Fruit fly (Drosophila melanogaster) whole organism, embryonic: ENCODE measurements around the gene RpL32.
A peak's percentile ranks its signal among the peaks of the same experiment; 100 is the strongest.

Experiments
- Adf1 ChIP-seq: fragments of 200-800 bp; sonication (Bioruptor generic); IDR thresholded peaks from 2 replicates; pipeline ENCODE4 v1.3.6; 2022; ENCODE audit warnings: missing biosample characterization, missing genetic modification characterization
- CG1024 ChIP-seq: fragments of 200-800 bp; sonication (Bioruptor generic); IDR thresholded peaks from 2 replicates; pipeline ENCODE4 v1.3.6; 2022; ENCODE audit warnings: missing biosample characterization, missing genetic modification characterization
- CG10267 ChIP-seq: fragments of 200-800 bp; sonication (Bioruptor generic); optimal IDR thresholded peaks from 2 replicates; lab custom pipeline; 2018; ENCODE audit warnings: missing biosample characterization, mild to moderate bottlenecking, missing genetic modification characterization, moderate library complexity
- CG10431 ChIP-seq: fragments of 200-800 bp; sonication (Bioruptor generic); optimal IDR thresholded peaks from 3 replicates; lab custom pipeline; 2018; ENCODE audit warnings: missing biosample characterization, mild to moderate bottlenecking, missing genetic modification characterization
- CG12071 ChIP-seq: fragments of 200-800 bp; sonication (Bioruptor generic); optimal IDR thresholded peaks from 3 replicates; lab custom pipeline; 2018; ENCODE audit warnings: missing biosample characterization, mild to moderate bottlenecking, missing genetic modification characterization
- CG1233 ChIP-seq: fragments of 200-800 bp; sonication (Bioruptor generic); optimal IDR thresholded peaks from 4 replicates; lab custom pipeline; 2018; ENCODE audit warnings: missing biosample characterization, mild to moderate bottlenecking, missing genetic modification characterization
- CG13894 ChIP-seq: fragments of 200-800 bp; sonication (Bioruptor generic); optimal IDR thresholded peaks from 3 replicates; lab custom pipeline; 2018; ENCODE audit warnings: missing biosample characterization, mild to moderate bottlenecking, missing genetic modification characterization, moderate library complexity
- CG14050 ChIP-seq: fragments of 200-800 bp; sonication (Bioruptor generic); IDR thresholded peaks from 3 replicates; pipeline ENCODE4 v1.3.6; 2022; ENCODE audit warnings: missing biosample characterization, missing genetic modification characterization
- CG14710 ChIP-seq: fragments of 200-800 bp; sonication (Bioruptor generic); optimal IDR thresholded peaks from 3 replicates; lab custom pipeline; 2019; ENCODE audit warnings: missing biosample characterization, mild to moderate bottlenecking, missing genetic modification characterization, moderate library complexity
- CG15479 ChIP-seq: fragments of 200-800 bp; sonication (Bioruptor generic); optimal IDR thresholded peaks from 3 replicates; lab custom pipeline; 2019; ENCODE audit warnings: missing biosample characterization, mild to moderate bottlenecking, missing genetic modification characterization, moderate library complexity
- CG15601 ChIP-seq: fragments of 200-800 bp; sonication (Bioruptor generic); optimal IDR thresholded peaks from 3 replicates; lab custom pipeline; 2019; ENCODE audit warnings: missing biosample characterization, mild to moderate bottlenecking, missing genetic modification characterization, moderate library complexity
- CG17361 ChIP-seq: fragments of 200-800 bp; sonication (Bioruptor generic); IDR thresholded peaks from 3 replicates; pipeline ENCODE4 v1.3.6; 2022; ENCODE audit warnings: missing biosample characterization, missing genetic modification characterization
- CG17802 ChIP-seq: fragments of 200-800 bp; sonication (Bioruptor generic); optimal IDR thresholded peaks from 2 replicates; lab custom pipeline; 2018; ENCODE audit warnings: missing biosample characterization, mild to moderate bottlenecking, missing genetic modification characterization, moderate library complexity
- CG34224 ChIP-seq: fragments of 200-800 bp; sonication (Bioruptor generic); IDR thresholded peaks from 3 replicates; pipeline ENCODE4 v1.3.6; 2022; ENCODE audit warnings: missing biosample characterization, missing genetic modification characterization; ENCODE audit not compliant: partially characterized antibody
- CG34422 ChIP-seq: fragments of 200-800 bp; sonication (Bioruptor generic); IDR thresholded peaks from 3 replicates; pipeline ENCODE4 v1.3.6; 2022; ENCODE audit warnings: missing biosample characterization, missing genetic modification characterization
- CG3995 ChIP-seq: fragments of 200-800 bp; sonication (Bioruptor generic); optimal IDR thresholded peaks from 3 replicates; lab custom pipeline; 2016; ENCODE audit warnings: missing biosample characterization, missing genetic modification characterization
- CG4820 ChIP-seq: fragments of 200-800 bp; sonication (Bioruptor generic); optimal IDR thresholded peaks from 3 replicates; lab custom pipeline; 2016; ENCODE audit warnings: missing biosample characterization, missing genetic modification characterization
- CG5245 ChIP-seq: fragments of 200-800 bp; sonication (Bioruptor generic); optimal IDR thresholded peaks from 3 replicates; lab custom pipeline; 2016; ENCODE audit warnings: missing biosample characterization, missing genetic modification characterization
- CG6854 ChIP-seq: fragments of 200-800 bp; sonication (Bioruptor generic); optimal IDR thresholded peaks from 3 replicates; lab custom pipeline; 2017; ENCODE audit warnings: missing biosample characterization, mild to moderate bottlenecking, missing genetic modification characterization
- CG7928 ChIP-seq: fragments of 200-800 bp; sonication (Bioruptor generic); optimal IDR thresholded peaks from 2 replicates; lab custom pipeline; 2017; ENCODE audit warnings: missing biosample characterization, mild to moderate bottlenecking, missing genetic modification characterization
- CG8089 ChIP-seq: fragments of 200-800 bp; sonication (Bioruptor generic); optimal IDR thresholded peaks from 3 replicates; lab custom pipeline; 2016; ENCODE audit warnings: missing biosample characterization, missing genetic modification characterization
- Dp ChIP-seq: fragments of 200-800 bp; sonication (Bioruptor generic); optimal IDR thresholded peaks from 2 replicates; lab custom pipeline; 2018; ENCODE audit warnings: missing biosample characterization, mild to moderate bottlenecking, missing genetic modification characterization, moderate library complexity
- HLHmδ ChIP-seq: fragments of 200-800 bp; sonication (Bioruptor generic); optimal IDR thresholded peaks from 2 replicates; lab custom pipeline; 2018; ENCODE audit warnings: missing biosample characterization, mild to moderate bottlenecking, missing genetic modification characterization, moderate library complexity
- Hand ChIP-seq: fragments of 200-800 bp; sonication (Bioruptor generic); optimal IDR thresholded peaks from 2 replicates; lab custom pipeline; 2017; ENCODE audit warnings: mild to moderate bottlenecking, missing biosample characterization, missing genetic modification reagents, missing genetic modification characterization
- Hmx ChIP-seq: fragments of 200-800 bp; sonication (Bioruptor generic); optimal IDR thresholded peaks from 2 replicates; lab custom pipeline; 2016; ENCODE audit warnings: missing biosample characterization, missing genetic modification characterization
- NC2β ChIP-seq: fragments of 200-800 bp; sonication (Bioruptor generic); optimal IDR thresholded peaks from 2 replicates; lab custom pipeline; 2016; ENCODE audit warnings: missing biosample characterization, missing genetic modification characterization
- NFAT ChIP-seq: fragments of 200-800 bp; sonication (Bioruptor generic); IDR thresholded peaks from 2 replicates; pipeline ENCODE4 v1.3.6; 2022; ENCODE audit warnings: missing biosample characterization, missing genetic modification characterization
- Nf-YB ChIP-seq: fragments of 200-800 bp; sonication (Bioruptor generic); optimal IDR thresholded peaks from 3 replicates; lab custom pipeline; 2019; ENCODE audit warnings: missing biosample characterization, mild to moderate bottlenecking, missing genetic modification characterization, moderate library complexity
- Oli ChIP-seq: fragments of 200-800 bp; sonication (Bioruptor generic); optimal IDR thresholded peaks from 2 replicates; lab custom pipeline; 2018; ENCODE audit warnings: missing biosample characterization, mild to moderate bottlenecking, missing genetic modification characterization, moderate library complexity
- Pdp1 ChIP-seq, 2 experiments: fragments of 200-800 bp; sonication (Bioruptor generic); optimal IDR thresholded peaks; 3 replicates each; lab custom pipeline; 2016; ENCODE audit warnings: missing biosample characterization in 2 of 2, missing genetic modification characterization in 2 of 2, mild to moderate bottlenecking in 1 of 2, moderate library complexity in 1 of 2
- Rx ChIP-seq: fragments of 200-800 bp; sonication (Bioruptor generic); IDR thresholded peaks from 2 replicates; pipeline ENCODE4 v1.3.6; 2022; ENCODE audit warnings: missing biosample characterization, missing genetic modification characterization
- Sry-β ChIP-seq: fragments of 200-800 bp; sonication (Bioruptor generic); optimal IDR thresholded peaks from 2 replicates; lab custom pipeline; 2018; ENCODE audit warnings: missing biosample characterization, mild to moderate bottlenecking, missing genetic modification characterization, moderate library complexity
- Xbp1 ChIP-seq: fragments of 200-800 bp; sonication (Bioruptor generic); optimal IDR thresholded peaks from 3 replicates; lab custom pipeline; 2016; ENCODE audit warnings: missing biosample characterization, mild to moderate bottlenecking, missing genetic modification characterization
- ase ChIP-seq: fragments of 200-800 bp; sonication (Bioruptor generic); IDR thresholded peaks from 3 replicates; pipeline ENCODE4 v1.3.6; 2022; ENCODE audit warnings: missing biosample characterization, missing genetic modification characterization
- ash1 ChIP-seq: fragments of 200-800 bp; sonication (Bioruptor generic); optimal IDR thresholded peaks from 2 replicates; lab custom pipeline; 2018; ENCODE audit warnings: missing biosample characterization, mild to moderate bottlenecking, missing genetic modification characterization
- chm ChIP-seq: fragments of 200-800 bp; sonication (Bioruptor generic); IDR thresholded peaks from 2 replicates; pipeline ENCODE4 v1.3.6; 2022; ENCODE audit warnings: missing biosample characterization, missing genetic modification characterization
- fd102C ChIP-seq: fragments of 200-800 bp; sonication (Bioruptor generic); optimal IDR thresholded peaks from 2 replicates; lab custom pipeline; 2018; ENCODE audit warnings: missing biosample characterization, mild to moderate bottlenecking, missing genetic modification characterization, moderate library complexity
- fd96Cb ChIP-seq: fragments of 200-800 bp; sonication (Bioruptor generic); optimal IDR thresholded peaks from 2 replicates; lab custom pipeline; 2018; ENCODE audit warnings: missing biosample characterization, mild to moderate bottlenecking, missing genetic modification characterization, moderate library complexity
- gcm ChIP-seq: fragments of 200-800 bp; sonication (Bioruptor generic); optimal IDR thresholded peaks from 2 replicates; lab custom pipeline; 2019; ENCODE audit warnings: missing biosample characterization, mild to moderate bottlenecking, missing genetic modification characterization, moderate library complexity
- grn ChIP-seq: fragments of 200-800 bp; sonication (Bioruptor generic); optimal IDR thresholded peaks from 3 replicates; lab custom pipeline; 2017; ENCODE audit warnings: missing biosample characterization, missing genetic modification characterization
- gro ChIP-seq: fragments of 200-800 bp; sonication (Bioruptor generic); optimal IDR thresholded peaks from 2 replicates; lab custom pipeline; 2016; ENCODE audit warnings: missing biosample characterization, missing genetic modification characterization
- gt ChIP-seq: fragments of 200-800 bp; sonication (Bioruptor generic); IDR thresholded peaks from 2 replicates; pipeline ENCODE4 v1.3.6; 2022; ENCODE audit warnings: missing biosample characterization, missing genetic modification characterization
- ind ChIP-seq: fragments of 200-800 bp; sonication (Bioruptor generic); optimal IDR thresholded peaks from 3 replicates; lab custom pipeline; 2016; ENCODE audit warnings: missing biosample characterization, missing genetic modification characterization
- luna ChIP-seq: fragments of 200-800 bp; sonication (Bioruptor generic); optimal IDR thresholded peaks from 2 replicates; lab custom pipeline; 2016; ENCODE audit warnings: missing biosample characterization, missing genetic modification characterization
- oc ChIP-seq: fragments of 200-800 bp; sonication (Bioruptor generic); optimal IDR thresholded peaks from 2 replicates; lab custom pipeline; 2018; ENCODE audit warnings: missing biosample characterization, mild to moderate bottlenecking, missing genetic modification characterization, moderate library complexity
- pho ChIP-seq: fragments of 200-800 bp; sonication (Bioruptor generic); optimal IDR thresholded peaks from 2 replicates; lab custom pipeline; 2016; ENCODE audit warnings: missing biosample characterization, missing genetic modification characterization
- tll ChIP-seq, 2 experiments: fragments of 200-800 bp in 1 of 2; fragments of >200 bp in 1 of 2; sonication (Bioruptor generic) in 1 of 2; optimal IDR thresholded peaks; 2 replicates each; lab custom pipeline; 2017 to 2019; ENCODE audit warnings: missing biosample characterization in 2 of 2, missing genetic modification characterization in 2 of 2, mild to moderate bottlenecking in 1 of 2, moderate library complexity in 1 of 2
- tx ChIP-seq: fragments of 200-800 bp; sonication (Bioruptor generic); optimal IDR thresholded peaks from 2 replicates; lab custom pipeline; 2016; ENCODE audit warnings: missing biosample characterization, missing genetic modification characterization
- wek ChIP-seq: fragments of 200-800 bp; sonication (Bioruptor generic); optimal IDR thresholded peaks from 3 replicates; lab custom pipeline; 2018; ENCODE audit warnings: missing biosample characterization, mild to moderate bottlenecking, missing genetic modification characterization, moderate library complexity
- yki ChIP-seq: fragments of >200 bp; optimal IDR thresholded peaks from 3 replicates; lab custom pipeline; 2018
- zfh1 ChIP-seq: fragments of 200-800 bp; sonication (Bioruptor generic); IDR thresholded peaks from 3 replicates; pipeline ENCODE4 v1.3.6; 2022; ENCODE audit warnings: missing biosample characterization, missing genetic modification characterization

RpL32 gene

DNA sequence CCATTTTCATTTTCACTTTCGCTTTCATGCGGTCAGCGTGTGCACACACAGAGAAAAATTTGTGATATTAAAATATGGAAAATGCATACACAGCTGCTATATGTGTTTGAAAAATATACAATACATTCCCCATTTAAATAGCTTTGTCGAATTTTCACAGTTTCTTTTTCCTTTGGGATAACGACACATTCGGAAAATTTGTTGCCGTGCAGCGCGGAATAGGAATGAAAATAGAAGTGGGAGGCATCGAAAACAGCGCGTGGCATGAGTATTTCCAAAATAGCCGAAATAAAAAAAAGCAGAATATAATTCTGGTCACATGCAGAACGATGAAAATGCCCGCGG lies 46.7 kb upstream of the RpL32 start (continued):
- TF ChIP-seq zfh1 (GFP tag; lab: Robert Waterston, UW) (peak; percentile 83), CG10267 (tag; lab: Kevin White, UChicago) (peak; percentile 78), NC2β (GFP tag; lab: Kevin White, UChicago) (peak; percentile 81), gcm (GFP tag; lab: Kevin White, UChicago) (peak; percentile 61), ash1 (GFP tag; lab: Kevin White, UChicago) (no peak), yki (lab: Kevin White, UChicago) (no peak), CG13894 (tag; lab: Kevin White, UChicago) (peak; percentile 80), Sry-β (no peak), HLHmδ (GFP tag; lab: Kevin White, UChicago) (no peak), CG17802 (tag; lab: Kevin White, UChicago) (peak; percentile 59), fd96Cb (peak; percentile 85), gt (GFP tag; lab: Robert Waterston, UW) (peak; percentile 62), pho (GFP tag; lab: Kevin White, UChicago) (peak; percentile 86), CG1233 (GFP tag; lab: Kevin White, UChicago) (peak; percentile 71), CG14710 (peak; percentile 66), CG17361 (GFP tag; lab: Robert Waterston, UW) (peak; percentile 82), Rx (GFP tag; lab: Robert Waterston, UW) (peak; percentile 74), fd102C (GFP tag; lab: Kevin White, UChicago) (no peak), CG8089 (GFP tag; lab: Kevin White, UChicago) (peak; percentile 66), oc (peak; percentile 82), tll (GFP tag; optimal IDR thresholded peaks at IDR 0.05; lab: Kevin White, UChicago) (no peak), CG4820 (GFP tag; lab: Kevin White, UChicago) (peak; percentile 71), ase (GFP tag; lab: Robert Waterston, UW) (peak; percentile 79), Pdp1 (GFP tag; optimal IDR thresholded peaks at IDR 0.05; lab: Kevin White, UChicago) (peak; percentile 83 to 84), CG12071 (peak; percentile 84), Xbp1 (GFP tag; lab: Kevin White, UChicago) (peak; percentile 89), chm (GFP tag; lab: Robert Waterston, UW) (peak; percentile 87), Hand (GFP tag; lab: Kevin White, UChicago) (peak; percentile 70), CG14050 (GFP tag; lab: Robert Waterston, UW) (peak; percentile 83), CG15601 (tag; lab: Kevin White, UChicago) (peak; percentile 58), Adf1 (peak; percentile 67), NFAT (GFP tag; lab: Robert Waterston, UW) (peak; percentile 78), CG3995 (GFP tag; lab: Kevin White, UChicago) (no peak), Dp (GFP tag; lab: Kevin White, UChicago) (no peak), grn (GFP tag; lab: Kevin White, UChicago) (peak; percentile 4), CG34422 (peak; percentile 90), gro (GFP tag; lab: Kevin White, UChicago) (peak; percentile 94), Hmx (GFP tag; lab: Kevin White, UChicago) (peak; percentile 26), wek (peak; percentile 52), CG5245 (GFP tag; lab: Kevin White, UChicago) (peak; percentile 79), CG6854 (GFP tag; lab: Kevin White, UChicago) (peak; percentile 69), CG34224 (GFP tag; lab: Robert Waterston, UW) (no peak), Oli (peak; percentile 81), CG10431 (GFP tag; lab: Kevin White, UChicago) (peak; percentile 7), CG7928 (GFP tag; lab: Kevin White, UChicago) (peak; percentile 54), Nf-YB (GFP tag; lab: Kevin White, UChicago) (peak; percentile 58), tx (peak; percentile 83), CG1024 (peak; percentile 77), ind (peak; percentile 87), CG15479 (GFP tag; lab: Kevin White, UChicago) (no peak), luna (GFP tag; lab: Kevin White, UChicago) (peak; percentile 72)
